Fruit fly (Drosophila melanogaster): ENCODE data around the gene CG10077.

Gene CG10077

dm6 chr3L:6977391-6977790, 21.7 kb upstream of the CG10077 start (continued):
- TF ChIP-seq cato (GFP tag; optimal IDR thresholded peaks at IDR 0.05; ENCODE audit: borderline replicate concordance) (no peak), CG13123 (GFP tag; optimal IDR thresholded peaks at IDR 0.05) (no peak), CG1529 (GFP tag; optimal IDR thresholded peaks at IDR 0.05) (no peak), Doc2 (GFP tag; IDR thresholded peaks at IDR 0.05) (no peak), HLHmδ (GFP tag; optimal IDR thresholded peaks at IDR 0.05) (no peak), gro (GFP tag; optimal IDR thresholded peaks at IDR 0.05) (no peak), CG12071 (GFP tag; optimal IDR thresholded peaks at IDR 0.05) (no peak), CG34376 (GFP tag; optimal IDR thresholded peaks at IDR 0.05) (no peak), CG10565 (GFP tag; optimal IDR thresholded peaks at IDR 0.05) (no peak), Sox100B (GFP tag; optimal IDR thresholded peaks at IDR 0.05) (peak; percentile 63), CG15479 (GFP tag; optimal IDR thresholded peaks at IDR 0.05) (no peak), CG2120 (GFP tag; optimal IDR thresholded peaks at IDR 0.05) (no peak), CG6813 (GFP tag; optimal IDR thresholded peaks at IDR 0.05) (peak; percentile 53), CG4282 (GFP tag; optimal IDR thresholded peaks at IDR 0.05) (no peak), CG2129 (GFP tag; IDR thresholded peaks at IDR 0.05; ENCODE audit: partially characterized antibody) (no peak), nau (GFP tag; optimal IDR thresholded peaks at IDR 0.05) (peak; percentile 2), HLH54F (GFP tag; optimal IDR thresholded peaks at IDR 0.05) (no peak), tup (GFP tag; optimal IDR thresholded peaks at IDR 0.05) (no peak), CG11398 (GFP tag; optimal IDR thresholded peaks at IDR 0.05) (no peak), GATAe (GFP tag; conservative IDR thresholded peaks at IDR 0.05) (no peak; the same call in 1 of the 2 replicates), D (optimal IDR thresholded peaks at IDR 0.05) (no peak), D (GFP tag; optimal IDR thresholded peaks at IDR 0.05) (peak; percentile 56), CG30431 (GFP tag; optimal IDR thresholded peaks at IDR 0.05) (peak; percentile 23), run (tag; optimal IDR thresholded peaks at IDR 0.05) (no peak), pb (GFP tag; optimal IDR thresholded peaks at IDR 0.05) (no peak), CG4360 (GFP tag; IDR thresholded peaks at IDR 0.05) (no peak), sima (GFP tag; optimal IDR thresholded peaks at IDR 0.05) (no peak), Gsc (GFP tag; IDR thresholded peaks at IDR 0.05) (no peak), tap (tag; optimal IDR thresholded peaks at IDR 0.05) (peak; percentile 26), kni (GFP tag; optimal IDR thresholded peaks at IDR 0.05) (no peak), CG3838 (GFP tag; optimal IDR thresholded peaks at IDR 0.05) (no peak), dpn (GFP tag; optimal IDR thresholded peaks at IDR 0.05) (peak in 1 of 2 experiments; percentile 18), ewg (GFP tag; optimal IDR thresholded peaks at IDR 0.05) (peak; percentile 45), CG6791 (GFP tag; IDR thresholded peaks at IDR 0.05; ENCODE audit: partially characterized antibody) (no peak), mam (GFP tag; optimal IDR thresholded peaks at IDR 0.05) (no peak), fd102C (GFP tag; optimal IDR thresholded peaks at IDR 0.05) (no peak), emc (GFP tag; optimal IDR thresholded peaks at IDR 0.05) (no peak), vnd (GFP tag; IDR thresholded peaks at IDR 0.05; ENCODE audit: partially characterized antibody) (no peak), CG18764 (GFP tag; optimal IDR thresholded peaks at IDR 0.05) (peak; percentile 23), CG30020 (tag; optimal IDR thresholded peaks at IDR 0.05) (no peak), CG10274 (GFP tag; optimal IDR thresholded peaks at IDR 0.05) (no peak), bowl (GFP tag; IDR thresholded peaks at IDR 0.05) (no peak), Sry-δ (GFP tag; optimal IDR thresholded peaks at IDR 0.05) (no peak), CG7745 (tag; optimal IDR thresholded peaks at IDR 0.05) (no peak), lov (optimal IDR thresholded peaks at IDR 0.05) (no peak), lov (GFP tag; IDR thresholded peaks at IDR 0.05) (no peak), mld (GFP tag; IDR thresholded peaks at IDR 0.05; ENCODE audit: partially characterized antibody) (no peak), Awh (GFP tag; IDR thresholded peaks at IDR 0.05) (no peak; the same call in 1 of the 2 replicates), yki (optimal IDR thresholded peaks at IDR 0.05) (no peak), CG6765 (GFP tag; optimal IDR thresholded peaks at IDR 0.05) (no peak), CG18619 (GFP tag; optimal IDR thresholded peaks at IDR 0.05) (peak; percentile 32), hb (GFP tag; IDR thresholded peaks at IDR 0.05; ENCODE audit: partially characterized antibody) (no peak)

Measured in whole organism, embryonic.